Worm (Caenorhabditis elegans) whole organism, late embryonic: Measurements from ENCODE around the gene D1005.5.

Source experiments
- C08G9.2 ChIP-seq: sonication (generic microtip); optimal IDR thresholded peaks from 2 replicates; lab custom pipeline; 2016; ENCODE audit warnings: mild to moderate bottlenecking, missing genetic modification characterization, moderate library complexity, missing compliant biosample characterization
- F13H6.1 ChIP-seq: sonication (generic microtip); optimal IDR thresholded peaks from 2 replicates; lab custom pipeline; 2016; ENCODE audit warnings: missing genetic modification characterization, missing compliant biosample characterization
- K09A11.1 ChIP-seq: sonication (generic microtip); optimal IDR thresholded peaks from 2 replicates; lab custom pipeline; 2017; ENCODE audit warnings: antibody characterized with exemption, mild to moderate bottlenecking, missing genetic modification characterization, missing compliant biosample characterization; ENCODE audit not compliant: insufficient read depth
- T23F11.4 ChIP-seq: fragments of 200-800 bp; sonication (Bioruptor generic); optimal IDR thresholded peaks from 2 replicates; lab custom pipeline; 2018; ENCODE audit warnings: mild to moderate bottlenecking, missing genetic modification characterization, missing compliant biosample characterization
- Y22D7AL.16 ChIP-seq: sonication (generic microtip); optimal IDR thresholded peaks from 2 replicates; lab custom pipeline; 2016; ENCODE audit warnings: missing genetic modification characterization, missing compliant biosample characterization
- ahr-1 ChIP-seq: sonication (generic microtip); optimal IDR thresholded peaks from 2 replicates; lab custom pipeline; 2016; ENCODE audit warnings: missing genetic modification characterization, missing compliant biosample characterization
- ama-1 ChIP-seq: fragments of 150-350 bp; optimal IDR thresholded peaks from 2 replicates; lab custom pipeline; 2014
- ceh-18 ChIP-seq: sonication (generic microtip); optimal IDR thresholded peaks from 2 replicates; lab custom pipeline; 2016; ENCODE audit warnings: missing genetic modification characterization, missing compliant biosample characterization
- ceh-22 ChIP-seq: sonication (generic microtip); optimal IDR thresholded peaks from 2 replicates; lab custom pipeline; 2017; ENCODE audit warnings: missing biosample characterization, missing genetic modification characterization
- ceh-31 ChIP-seq: sonication (generic microtip); optimal IDR thresholded peaks from 2 replicates; lab custom pipeline; 2016; ENCODE audit warnings: missing genetic modification characterization, missing compliant biosample characterization
- ceh-34 ChIP-seq: sonication (generic microtip); optimal IDR thresholded peaks from 2 replicates; lab custom pipeline; 2016; ENCODE audit warnings: mild to moderate bottlenecking, missing genetic modification characterization, missing compliant biosample characterization
- ceh-45 ChIP-seq: fragments of 200-800 bp; sonication (Bioruptor generic); IDR thresholded peaks from 2 replicates; pipeline ENCODE4 v1.3.6; 2022; ENCODE audit warnings: missing genetic modification reagents, missing genetic modification characterization, missing compliant biosample characterization
- ceh-6 ChIP-seq: fragments of 200-800 bp; sonication (Bioruptor generic); optimal IDR thresholded peaks from 2 replicates; lab custom pipeline; 2018; ENCODE audit warnings: mild to moderate bottlenecking, missing genetic modification characterization, missing compliant biosample characterization
- che-1 ChIP-seq: sonication (generic microtip); optimal IDR thresholded peaks from 2 replicates; lab custom pipeline; 2016; ENCODE audit warnings: mild to moderate bottlenecking, missing genetic modification characterization, missing compliant biosample characterization
- dmd-4 ChIP-seq: sonication (generic microtip); optimal IDR thresholded peaks from 2 replicates; lab custom pipeline; 2016; ENCODE audit warnings: borderline replicate concordance, missing genetic modification characterization, missing compliant biosample characterization
- dve-1 ChIP-seq: sonication (generic microtip); optimal IDR thresholded peaks from 2 replicates; lab custom pipeline; 2017; ENCODE audit warnings: antibody characterized with exemption, mild to moderate bottlenecking, missing genetic modification characterization, missing compliant biosample characterization
- ets-4 ChIP-seq: sonication (generic microtip); optimal IDR thresholded peaks from 2 replicates; lab custom pipeline; 2016; ENCODE audit warnings: missing genetic modification characterization, missing compliant biosample characterization
- eyg-1 ChIP-seq: sonication (generic microtip); optimal IDR thresholded peaks from 2 replicates; lab custom pipeline; 2016; ENCODE audit warnings: missing genotype, missing genetic modification characterization, missing compliant biosample characterization
- fax-1 ChIP-seq: sonication (generic microtip); optimal IDR thresholded peaks from 2 replicates; lab custom pipeline; 2016; ENCODE audit warnings: missing genotype, missing genetic modification characterization, missing compliant biosample characterization
- fkh-10 ChIP-seq: fragments of 150-350 bp; optimal IDR thresholded peaks from 2 replicates; lab custom pipeline; 2014; ENCODE audit warnings: missing biosample characterization, missing genetic modification reagents, missing genetic modification characterization
- gmeb-2 ChIP-seq: sonication (generic microtip); optimal IDR thresholded peaks from 2 replicates; lab custom pipeline; 2016; ENCODE audit warnings: missing genetic modification characterization, inconsistent platforms, missing compliant biosample characterization
- hlh-13 ChIP-seq: fragments of 200-800 bp; sonication (Bioruptor generic); optimal IDR thresholded peaks from 2 replicates; lab custom pipeline; 2018; ENCODE audit warnings: mild to moderate bottlenecking, missing genetic modification characterization, missing compliant biosample characterization
- hlh-15 ChIP-seq: sonication (generic microtip); optimal IDR thresholded peaks from 2 replicates; lab custom pipeline; 2016; ENCODE audit warnings: missing genetic modification characterization, missing compliant biosample characterization
- hlh-30 ChIP-seq: sonication (generic microtip); optimal IDR thresholded peaks from 2 replicates; lab custom pipeline; 2017; ENCODE audit warnings: antibody characterized with exemption, missing genetic modification characterization, missing compliant biosample characterization; ENCODE audit not compliant: insufficient read depth
- hlh-6 ChIP-seq: sonication (generic microtip); optimal IDR thresholded peaks from 2 replicates; lab custom pipeline; 2016; ENCODE audit warnings: missing genotype, missing genetic modification characterization, missing compliant biosample characterization
- hlh-8 ChIP-seq: sonication (generic microtip); optimal IDR thresholded peaks from 2 replicates; lab custom pipeline; 2016; ENCODE audit warnings: missing genotype, missing genetic modification characterization, missing compliant biosample characterization
- madf-2 ChIP-seq: sonication (generic microtip); optimal IDR thresholded peaks from 2 replicates; lab custom pipeline; 2017; ENCODE audit warnings: missing genetic modification characterization, missing compliant biosample characterization
- nfya-1 ChIP-seq: sonication (generic microtip); optimal IDR thresholded peaks from 2 replicates; lab custom pipeline; 2017; ENCODE audit warnings: missing genetic modification characterization, mild to moderate bottlenecking, missing compliant biosample characterization, antibody characterized with exemption, moderate library complexity
- odd-2 ChIP-seq: sonication (generic microtip); optimal IDR thresholded peaks from 2 replicates; lab custom pipeline; 2017; ENCODE audit warnings: antibody characterized with exemption, mild to moderate bottlenecking, missing genetic modification characterization, missing compliant biosample characterization
- pag-3 ChIP-seq: sonication (generic microtip); optimal IDR thresholded peaks from 2 replicates; lab custom pipeline; 2016; ENCODE audit warnings: missing compliant biosample characterization, missing genetic modification characterization, borderline replicate concordance
- pha-2 ChIP-seq: sonication (generic microtip); optimal IDR thresholded peaks from 2 replicates; lab custom pipeline; 2017; ENCODE audit warnings: mild to moderate bottlenecking, missing genetic modification characterization, missing compliant biosample characterization
- pqm-1 ChIP-seq: sonication (generic microtip); optimal IDR thresholded peaks from 2 replicates; lab custom pipeline; 2016; ENCODE audit warnings: missing genetic modification characterization, missing compliant biosample characterization
- ref-2 ChIP-seq: sonication (generic microtip); optimal IDR thresholded peaks from 2 replicates; lab custom pipeline; 2016; ENCODE audit warnings: missing genetic modification characterization, missing compliant biosample characterization
- rnt-1 ChIP-seq: sonication (generic microtip); optimal IDR thresholded peaks from 2 replicates; lab custom pipeline; 2016; ENCODE audit warnings: missing genetic modification characterization, missing compliant biosample characterization
- sdc-2 ChIP-seq: sonication (generic microtip); optimal IDR thresholded peaks from 2 replicates; lab custom pipeline; 2016; ENCODE audit warnings: missing genotype, missing genetic modification characterization, missing compliant biosample characterization
- sox-2 ChIP-seq: fragments of 200-800 bp; sonication (Bioruptor generic); IDR thresholded peaks from 2 replicates; pipeline ENCODE4 v1.3.6; 2022; ENCODE audit warnings: missing genetic modification reagents, missing genetic modification characterization, missing compliant biosample characterization
- ttx-3 ChIP-seq: sonication (generic microtip); optimal IDR thresholded peaks from 2 replicates; lab custom pipeline; 2016; ENCODE audit warnings: missing genetic modification reagents, missing genetic modification characterization, missing compliant biosample characterization
- unc-42 ChIP-seq: sonication (generic microtip); optimal IDR thresholded peaks from 2 replicates; lab custom pipeline; 2016; ENCODE audit warnings: missing genotype, missing genetic modification characterization, missing compliant biosample characterization
- ztf-16 ChIP-seq: sonication (generic microtip); optimal IDR thresholded peaks from 2 replicates; lab custom pipeline; 2017; ENCODE audit warnings: missing genetic modification characterization, missing compliant biosample characterization

Gene D1005.5

DNA sequence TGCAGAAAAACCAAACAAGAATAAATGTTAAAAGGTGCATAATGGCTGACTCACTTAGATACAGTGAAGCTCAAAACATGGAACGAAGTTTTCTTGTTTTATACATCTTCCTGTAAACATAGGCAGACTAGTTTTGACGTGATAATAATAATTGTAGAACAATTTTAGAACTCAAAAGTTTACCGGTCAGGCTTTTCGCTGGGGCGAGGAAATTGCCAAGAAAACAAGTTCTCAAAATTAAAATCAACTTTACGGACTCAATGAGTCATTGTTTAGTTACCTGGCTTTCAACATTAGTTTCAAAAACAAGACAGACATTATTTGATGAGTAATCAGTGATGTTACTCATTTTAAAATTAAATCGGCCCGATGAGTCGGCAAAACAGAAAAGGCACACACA lies at the start of gene D1005.5:
Gene D1005.5 (minus strand): TSS at position 101 of the 400 bp plus-strand sequence.
- TF ChIP-seq fkh-10 (no peak), dve-1 (no peak), odd-2 (tag; lab: Kevin White, UChicago) (no peak), fax-1 (no peak)

DNA sequence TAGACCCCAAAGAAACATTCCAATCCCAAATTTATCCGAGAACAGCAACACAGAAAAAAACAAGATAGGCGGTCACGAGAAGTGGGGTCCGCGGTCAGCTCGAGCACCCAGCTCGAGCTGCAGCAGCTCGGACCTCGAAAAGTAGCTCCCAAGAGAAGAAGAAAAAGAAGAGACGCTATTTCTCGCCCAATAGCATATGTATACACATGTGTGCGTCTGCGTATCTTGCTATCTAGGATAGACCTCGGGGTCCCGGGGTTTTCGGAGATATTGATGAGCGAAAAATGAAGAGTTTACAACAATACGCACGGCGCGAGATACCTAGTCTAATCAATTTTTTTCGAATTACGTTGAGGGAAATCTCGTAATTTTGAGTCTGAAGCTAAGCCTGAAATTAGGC lies 49.3 kb upstream of the D1005.5 start:
- TF ChIP-seq nfya-1 (tag; lab: Kevin White, UChicago) (peak; percentile 30), ceh-31 (tag; lab: Kevin White, UChicago) (peak; percentile 29), C08G9.2 (no peak), fkh-10 (peak; percentile 21), ceh-34 (tag; lab: Kevin White, UChicago) (no peak), dve-1 (no peak), hlh-8 (tag; lab: Kevin White, UChicago) (no peak), hlh-13 (GFP tag; lab: Kevin White, UChicago) (no peak), T23F11.4 (GFP tag; lab: Kevin White, UChicago) (no peak), hlh-30 (tag; lab: Kevin White, UChicago) (peak; percentile 28), ceh-18 (tag; lab: Kevin White, UChicago) (peak; percentile 52), hlh-15 (tag; lab: Kevin White, UChicago) (no peak), ttx-3 (tag; lab: Kevin White, UChicago) (no peak), sox-2 (GFP tag; lab: Robert Waterston, UW) (no peak), gmeb-2 (tag; lab: Kevin White, UChicago) (no peak), rnt-1 (peak; percentile 32), ama-1 (lab: Kevin White, UChicago) (no peak)
- TF ChIP-seq, all 69 proteins: peak for 6

DNA sequence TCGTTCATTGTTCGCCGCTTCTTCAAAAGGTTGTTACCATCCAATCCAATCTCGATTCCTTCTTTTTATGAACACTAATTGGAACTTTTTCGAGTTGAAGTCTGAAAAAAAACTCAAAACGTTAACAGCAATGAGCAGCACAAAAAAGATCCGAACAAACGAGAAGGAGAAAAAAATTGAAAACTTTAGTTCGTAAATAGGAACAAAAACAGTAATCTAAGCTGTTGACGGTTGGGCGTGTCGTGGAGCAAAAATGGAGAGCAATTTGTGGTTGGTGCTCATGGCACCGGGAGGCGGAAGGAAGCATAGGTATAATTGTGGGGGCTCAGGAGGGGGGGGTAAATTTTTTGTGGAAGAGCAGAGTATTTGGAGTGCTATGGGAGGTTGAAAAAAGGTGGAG lies 48.6 kb upstream of the D1005.5 start, which contains the start of gene toca-1:
Gene toca-1 (minus strand): TSS at position 101 of the 400 bp plus-strand sequence.
- TF ChIP-seq ref-2 (tag; lab: Kevin White, UChicago): no peak

DNA sequence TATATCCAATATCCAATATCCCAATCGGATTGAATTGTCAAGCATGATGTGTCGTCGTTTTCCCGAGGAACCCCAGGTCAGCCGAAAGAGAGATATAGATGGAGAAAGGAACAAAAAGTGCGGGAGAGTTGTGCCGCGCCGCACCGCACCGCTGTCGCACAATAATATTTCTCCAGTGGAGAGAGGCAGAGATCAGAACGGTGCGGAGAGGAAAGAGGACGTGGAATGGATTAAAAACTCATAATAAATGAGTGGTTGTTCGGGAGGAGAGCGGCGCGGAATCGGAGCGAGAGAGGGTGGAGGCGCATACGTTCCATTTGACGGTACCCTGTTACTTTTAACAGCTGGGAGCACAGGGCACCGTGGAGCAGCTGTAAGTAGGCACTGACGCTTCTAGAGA lies 44.7 kb upstream of the D1005.5 start:
- TF ChIP-seq sox-2 (GFP tag; lab: Robert Waterston, UW) (no peak), pha-2 (tag; lab: Kevin White, UChicago) (peak; percentile 37), sdc-2 (peak; percentile 45), fax-1 (no peak), hlh-6 (tag; lab: Kevin White, UChicago) (peak; percentile 48), ceh-18 (tag; lab: Kevin White, UChicago) (peak; percentile 2)

DNA sequence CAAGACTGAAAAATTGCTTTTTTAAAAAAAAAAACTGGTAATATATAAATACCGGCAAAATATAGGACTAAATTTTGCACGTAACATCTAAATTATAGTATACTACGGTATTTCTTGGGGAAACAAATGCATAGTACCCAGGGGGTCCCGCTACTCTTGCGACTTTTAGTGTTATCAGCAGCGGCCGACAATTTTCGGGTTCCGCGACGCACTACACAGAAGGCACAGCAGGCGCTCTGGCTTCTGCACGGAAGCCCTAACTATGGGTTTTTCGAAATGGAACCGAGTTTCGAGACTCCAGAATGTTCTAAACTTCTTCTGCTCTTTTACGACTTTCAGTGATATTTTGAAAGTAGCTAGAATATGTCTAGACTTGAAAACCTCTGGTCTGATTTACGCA lies 43.8 kb upstream of the D1005.5 start:
- TF ChIP-seq che-1 (tag; lab: Kevin White, UChicago) (no peak), pqm-1 (tag; lab: Kevin White, UChicago) (no peak), eyg-1 (tag; lab: Kevin White, UChicago) (no peak), hlh-30 (tag; lab: Kevin White, UChicago) (no peak), K09A11.1 (tag; lab: Kevin White, UChicago) (no peak), fkh-10 (no peak), odd-2 (tag; lab: Kevin White, UChicago) (no peak), ztf-16 (tag; lab: Kevin White, UChicago) (no peak), ets-4 (tag; lab: Kevin White, UChicago) (no peak), hlh-6 (tag; lab: Kevin White, UChicago) (no peak), fax-1 (no peak), F13H6.1 (no peak)
- TF ChIP-seq, all 69 proteins: peak for 0

DNA sequence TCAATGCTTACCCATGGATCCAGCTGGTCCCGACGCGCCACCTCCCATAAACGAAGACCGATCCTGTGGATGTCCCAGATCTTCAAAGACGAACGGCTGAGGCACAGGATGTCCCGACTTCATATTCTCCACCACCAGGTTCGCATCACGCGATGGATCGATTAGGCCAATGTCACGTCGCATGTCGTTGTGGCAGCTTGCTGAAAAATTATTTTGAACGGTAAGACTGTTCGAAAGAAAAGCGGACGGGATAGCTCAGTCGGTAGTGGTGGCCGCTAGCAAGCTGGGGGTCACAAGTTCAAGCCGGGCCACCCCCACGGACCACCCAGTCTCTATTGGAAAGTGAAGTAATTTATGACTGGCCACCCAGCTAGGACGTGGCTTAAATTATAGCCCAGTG lies 40.4 kb upstream of the D1005.5 start:
- TF ChIP-seq pag-3 (tag; lab: Kevin White, UChicago) (no peak), F13H6.1 (no peak), unc-42 (tag; lab: Kevin White, UChicago) (no peak), ceh-22 (tag; lab: Kevin White, UChicago) (no peak), ceh-45 (no peak), madf-2 (tag; lab: Kevin White, UChicago) (no peak), ceh-6 (GFP tag; lab: Kevin White, UChicago) (no peak), pqm-1 (tag; lab: Kevin White, UChicago) (no peak), Y22D7AL.16 (tag; lab: Kevin White, UChicago) (no peak), C08G9.2 (no peak), ets-4 (tag; lab: Kevin White, UChicago) (no peak), T23F11.4 (GFP tag; lab: Kevin White, UChicago) (no peak), ceh-31 (tag; lab: Kevin White, UChicago) (no peak), ahr-1 (tag; lab: Kevin White, UChicago) (no peak), dmd-4 (tag; lab: Kevin White, UChicago) (no peak)
